Worm (Caenorhabditis elegans): ENCODE results near the gene T14B4.8.

- no peak for TF ChIP-seq unc-86 (tag; optimal IDR thresholded peaks at IDR 0.05)
- no peak for TF ChIP-seq lin-11 (tag; optimal IDR thresholded peaks at IDR 0.05)
- TF ChIP-seq pha-4 (tag; optimal IDR thresholded peaks at IDR 0.05) = no peak
- no peak for TF ChIP-seq tbx-2 (tag; optimal IDR thresholded peaks at IDR 0.05)
- TF ChIP-seq ama-1 (optimal IDR thresholded peaks at IDR 0.05) = no peak
- TF ChIP-seq rnt-1 (tag; optimal IDR thresholded peaks at IDR 0.05) = no peak
- TF ChIP-seq ets-4 (tag; optimal IDR thresholded peaks at IDR 0.05) = no peak
These were observed 16.6 kb upstream of the T14B4.8 start, which contains the start of gene ins-14 for ce11 chrII:6745783-6746182.

Measured in whole organism, late embryonic.